Fruit fly (Drosophila melanogaster) S2 (cell line): ENCODE results near the gene eIF3h.

Experiments used
- CG8478 ChIP-seq: fragments of >200 bp; optimal IDR thresholded peaks from 2 replicates; lab custom pipeline; 2018
- CTCF ChIP-seq, 2 experiments: fragments of >200 bp; optimal IDR thresholded peaks; 2 replicates each; lab custom pipeline; 2018

DNA sequence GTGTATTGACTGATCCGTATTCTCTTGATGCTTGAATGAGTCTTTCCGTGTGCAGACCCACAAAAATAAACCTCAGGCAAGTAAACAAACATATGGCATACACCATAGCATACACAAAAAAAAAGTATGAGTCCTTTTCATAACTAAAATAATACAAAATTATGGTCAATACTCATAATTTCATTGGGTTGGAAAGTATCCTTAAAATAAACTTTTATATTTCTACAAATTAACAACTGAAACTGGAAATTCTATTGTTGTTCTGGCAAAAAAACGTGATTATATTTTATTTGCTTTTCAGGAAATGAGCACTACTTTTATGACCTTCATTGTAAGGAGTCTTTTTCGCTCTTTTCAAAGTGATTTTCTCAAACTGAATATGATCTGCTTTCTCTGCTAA is 10.8 kb downstream of the eIF3h start:
- no peak for TF ChIP-seq CG8478 (lab: Kevin White, UChicago)
- TF ChIP-seq CTCF (optimal IDR thresholded peaks at IDR 0.05; lab: Kevin White, UChicago) = no peak
